Fruit fly (Drosophila melanogaster) whole organism: ENCODE measurements around the gene Ugt37A3.

Source experiments
- CG8478 ChIP-seq: fragments of >200 bp; optimal IDR thresholded peaks from 2 replicates; lab custom pipeline; 2018; ENCODE audit warnings: inconsistent platforms
- Dll ChIP-seq: fragments of >200 bp; optimal IDR thresholded peaks from 2 replicates; lab custom pipeline; 2017
- psq ChIP-seq: fragments of >200 bp; optimal IDR thresholded peaks from 2 replicates; lab custom pipeline; 2017
- usp ChIP-seq: fragments of >200 bp; optimal IDR thresholded peaks from 2 replicates; lab custom pipeline; 2017; ENCODE audit warnings: missing biosample characterization, missing genetic modification characterization, mixed read lengths

dm6 chr3R:12751027-12751426 is 7.5 kb upstream of the Ugt37A3 start:
- no peak for TF ChIP-seq psq (lab: Kevin White, UChicago)
- TF ChIP-seq usp (GFP tag; lab: Kevin White, UChicago): no peak
- TF ChIP-seq CG8478: no peak
- no peak for TF ChIP-seq Dll (lab: Kevin White, UChicago)
